Worm (Caenorhabditis elegans) whole organism, midembryonic: ENCODE measurements around the gene his-3.
"Not testable (repeated sequence)": the region's sequence is repeated elsewhere in the genome, so short reads cannot be mapped to it uniquely, and the experiment has no call there.

Source experiments
- T22C8.4 ChIP-seq: fragments of 200-800 bp; sonication (Bioruptor generic); IDR thresholded peaks from 2 replicates; pipeline ENCODE4 v1.3.6; 2022; ENCODE audit warnings: missing genetic modification characterization, missing compliant biosample characterization
- med-1 ChIP-seq: sonication (generic microtip); optimal IDR thresholded peaks from 2 replicates; lab custom pipeline; 2017; ENCODE audit warnings: missing genetic modification characterization, mild to moderate bottlenecking, missing compliant biosample characterization, antibody characterized with exemption, missing genetic modification reagents; ENCODE audit not compliant: insufficient read depth
- ref-1 ChIP-seq: fragments of 200-800 bp; sonication (Bioruptor generic); conservative IDR thresholded peaks from 2 replicates; pipeline ENCODE4 v1.3.6; 2022; ENCODE audit warnings: missing genetic modification reagents, missing genetic modification characterization, missing compliant biosample characterization
- tab-1 ChIP-seq: fragments of 200-800 bp; sonication (Bioruptor generic); IDR thresholded peaks from 2 replicates; pipeline ENCODE4 v1.3.6; 2022; ENCODE audit warnings: missing genetic modification characterization, missing compliant biosample characterization

DNA sequence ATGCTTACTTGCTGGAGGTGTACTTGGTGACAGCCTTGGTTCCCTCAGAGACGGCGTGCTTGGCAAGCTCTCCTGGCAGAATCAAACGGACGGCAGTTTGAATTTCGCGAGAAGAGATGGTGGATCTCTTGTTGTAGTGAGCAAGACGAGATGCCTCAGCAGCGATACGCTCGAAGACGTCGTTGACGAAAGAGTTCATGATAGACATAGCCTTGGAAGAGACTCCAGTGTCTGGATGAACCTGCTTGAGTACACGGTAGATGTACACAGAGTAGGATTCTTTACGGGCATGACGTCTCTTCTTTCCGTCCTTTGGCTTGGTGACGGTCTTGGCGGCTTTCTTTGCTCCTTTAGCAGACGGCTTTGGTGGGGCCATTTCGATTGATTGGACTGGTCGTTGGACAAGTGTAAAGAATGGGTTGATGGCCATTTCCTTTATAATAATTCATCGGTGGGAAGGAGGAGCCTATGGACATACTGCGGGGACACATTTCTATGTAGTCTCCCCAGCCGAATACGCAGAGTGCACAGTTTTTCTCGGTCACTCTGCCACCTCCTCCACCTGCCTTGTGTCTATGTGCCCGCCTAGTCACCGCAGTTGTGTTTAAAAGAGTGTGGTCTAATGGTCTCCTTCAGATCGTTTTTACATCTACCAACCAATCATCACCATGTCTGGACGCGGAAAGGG lies at the start of gene his-3, which contains the start of gene his-4:
- TF ChIP-seq ref-1 (GFP tag; lab: Robert Waterston, UW), result 0 out of 2 replicates have a peak, but pooled peaks have one; percentile 7
- not testable (repeated sequence) for TF ChIP-seq med-1, tab-1
- TF ChIP-seq T22C8.4, result peak; percentile 12; the same call in 1 of the 2 replicates
